Fruit fly (Drosophila melanogaster) whole organism, embryonic: ENCODE results near the gene Est-Q.

Source experiments
- Abd-B ChIP-seq: fragments of 200-800 bp; sonication (Bioruptor generic); optimal IDR thresholded peaks from 2 replicates; lab custom pipeline; 2018; ENCODE audit warnings: missing biosample characterization, mild to moderate bottlenecking, missing genetic modification characterization, moderate library complexity
- CG10147 ChIP-seq: fragments of 200-800 bp; sonication (Bioruptor generic); optimal IDR thresholded peaks from 2 replicates; lab custom pipeline; 2019; ENCODE audit warnings: missing biosample characterization, mild to moderate bottlenecking, missing genetic modification characterization, moderate library complexity
- CG10321 ChIP-seq: fragments of 200-800 bp; sonication (Bioruptor generic); IDR thresholded peaks from 2 replicates; pipeline ENCODE4 v1.3.6; 2022; ENCODE audit warnings: missing biosample characterization, missing genetic modification characterization
- CG10979 ChIP-seq: fragments of 200-800 bp; sonication (Bioruptor generic); optimal IDR thresholded peaks from 2 replicates; lab custom pipeline; 2018; ENCODE audit warnings: missing biosample characterization, mild to moderate bottlenecking, missing genetic modification characterization, moderate library complexity
- CG11456 ChIP-seq: fragments of 200-800 bp; sonication (Bioruptor generic); IDR thresholded peaks from 3 replicates; pipeline ENCODE4 v1.3.6; 2022; ENCODE audit warnings: missing biosample characterization, missing genetic modification characterization
- CG11723 ChIP-seq: fragments of 200-800 bp; sonication (Bioruptor generic); optimal IDR thresholded peaks from 2 replicates; lab custom pipeline; 2017; ENCODE audit warnings: missing biosample characterization, mild to moderate bottlenecking, missing genetic modification characterization
- CG12104 ChIP-seq: fragments of 200-800 bp; sonication (Bioruptor generic); optimal IDR thresholded peaks from 3 replicates; lab custom pipeline; 2016; ENCODE audit warnings: missing biosample characterization, missing genetic modification characterization
- CG12659 ChIP-seq: fragments of 200-800 bp; sonication (Bioruptor generic); optimal IDR thresholded peaks from 3 replicates; lab custom pipeline; 2017; ENCODE audit warnings: mild to moderate bottlenecking, missing biosample characterization, missing genetic modification reagents, missing genetic modification characterization
- CG13296 ChIP-seq: fragments of 200-800 bp; sonication (Bioruptor generic); optimal IDR thresholded peaks from 3 replicates; lab custom pipeline; 2018; ENCODE audit warnings: missing biosample characterization, mild to moderate bottlenecking, missing genetic modification characterization
- CG13624 ChIP-seq: fragments of 200-800 bp; sonication (Bioruptor generic); optimal IDR thresholded peaks from 2 replicates; lab custom pipeline; 2016; ENCODE audit warnings: missing biosample characterization, missing genetic modification characterization
- CG17186 ChIP-seq: fragments of 200-800 bp; sonication (Bioruptor generic); optimal IDR thresholded peaks from 3 replicates; lab custom pipeline; 2017; ENCODE audit warnings: missing biosample characterization, missing genetic modification reagents, missing genetic modification characterization
- CG17568 ChIP-seq: fragments of 200-800 bp; sonication (Bioruptor generic); optimal IDR thresholded peaks from 2 replicates; lab custom pipeline; 2018; ENCODE audit warnings: missing biosample characterization, mild to moderate bottlenecking, missing genetic modification characterization, moderate library complexity
- CG18476 ChIP-seq: fragments of 200-800 bp; sonication (Bioruptor generic); optimal IDR thresholded peaks from 2 replicates; lab custom pipeline; 2016; ENCODE audit warnings: missing biosample characterization, mild to moderate bottlenecking, missing genetic modification characterization
- CG18599 ChIP-seq: fragments of 200-800 bp; sonication (Bioruptor generic); optimal IDR thresholded peaks from 3 replicates; lab custom pipeline; 2017; ENCODE audit warnings: missing biosample characterization, missing genetic modification characterization, mild to moderate bottlenecking, moderate library complexity, missing genetic modification reagents
- CG31224 ChIP-seq: fragments of 200-800 bp; sonication (Bioruptor generic); IDR thresholded peaks from 2 replicates; pipeline ENCODE4 v1.3.6; 2022; ENCODE audit warnings: missing biosample characterization, missing genetic modification characterization
- CG34376 ChIP-seq: fragments of 200-800 bp; sonication (Bioruptor generic); optimal IDR thresholded peaks from 2 replicates; lab custom pipeline; 2018; ENCODE audit warnings: missing biosample characterization, mild to moderate bottlenecking, missing genetic modification characterization
- CG3838 ChIP-seq: fragments of 200-800 bp; sonication (Bioruptor generic); optimal IDR thresholded peaks from 3 replicates; lab custom pipeline; 2016; ENCODE audit warnings: missing biosample characterization, missing genetic modification characterization
- CG3995 ChIP-seq: fragments of 200-800 bp; sonication (Bioruptor generic); optimal IDR thresholded peaks from 3 replicates; lab custom pipeline; 2016; ENCODE audit warnings: missing biosample characterization, missing genetic modification characterization
- CG4328 ChIP-seq: fragments of 200-800 bp; sonication (Bioruptor generic); optimal IDR thresholded peaks from 3 replicates; lab custom pipeline; 2017; ENCODE audit warnings: missing biosample characterization, missing genetic modification reagents, missing genetic modification characterization
- CG4730 ChIP-seq: fragments of 200-800 bp; sonication (Bioruptor generic); IDR thresholded peaks from 2 replicates; pipeline ENCODE4 v1.3.6; 2022; ENCODE audit warnings: missing biosample characterization, missing genetic modification characterization
- CG4820 ChIP-seq: fragments of 200-800 bp; sonication (Bioruptor generic); optimal IDR thresholded peaks from 3 replicates; lab custom pipeline; 2016; ENCODE audit warnings: missing biosample characterization, missing genetic modification characterization
- CG9727 ChIP-seq: fragments of 200-800 bp; sonication (Bioruptor generic); optimal IDR thresholded peaks from 3 replicates; lab custom pipeline; 2017; ENCODE audit warnings: missing biosample characterization, mild to moderate bottlenecking, missing genetic modification characterization
- Dad ChIP-seq: fragments of 200-800 bp; sonication (Bioruptor generic); optimal IDR thresholded peaks from 3 replicates; lab custom pipeline; 2016; ENCODE audit warnings: missing biosample characterization, missing genetic modification characterization
- Deaf1 ChIP-seq: fragments of 200-800 bp; optimal IDR thresholded peaks from 3 replicates; lab custom pipeline; 2019; ENCODE audit warnings: missing biosample characterization, mild to moderate bottlenecking, missing genetic modification characterization, moderate library complexity
- Doc2 ChIP-seq: fragments of 200-800 bp; sonication (Bioruptor generic); IDR thresholded peaks from 2 replicates; pipeline ENCODE4 v1.3.6; 2022; ENCODE audit warnings: missing biosample characterization, missing genetic modification characterization
- Doc3 ChIP-seq: fragments of 200-800 bp; sonication (Bioruptor generic); IDR thresholded peaks from 3 replicates; pipeline ENCODE4 v1.3.6; 2022; ENCODE audit warnings: missing biosample characterization, missing genetic modification characterization; ENCODE audit not compliant: partially characterized antibody
- Drgx ChIP-seq: fragments of 200-800 bp; sonication (Bioruptor generic); IDR thresholded peaks from 2 replicates; pipeline ENCODE4 v1.3.6; 2022; ENCODE audit warnings: missing biosample characterization, missing genetic modification characterization
- E2f2 ChIP-seq: fragments of 200-800 bp; sonication (Bioruptor generic); IDR thresholded peaks from 2 replicates; pipeline ENCODE4 v1.3.6; 2022; ENCODE audit warnings: missing biosample characterization, missing genetic modification characterization
- Eip74EF ChIP-seq, 2 experiments: fragments of 200-800 bp in 1 of 2; fragments of >200 bp in 1 of 2; sonication (Bioruptor generic) in 1 of 2; optimal IDR thresholded peaks; 2 replicates each; lab custom pipeline; 2017 to 2019; ENCODE audit warnings: missing biosample characterization in 2 of 2, missing genetic modification characterization in 2 of 2, mild to moderate bottlenecking in 1 of 2, moderate library complexity in 1 of 2
- Fer3 ChIP-seq: fragments of 200-800 bp; sonication (Bioruptor generic); optimal IDR thresholded peaks from 2 replicates; lab custom pipeline; 2018; ENCODE audit warnings: missing biosample characterization, mild to moderate bottlenecking, missing genetic modification characterization, moderate library complexity
- GATAe ChIP-seq: fragments of 200-800 bp; sonication (Bioruptor generic); conservative IDR thresholded peaks from 2 replicates; pipeline ENCODE4 v1.3.6; 2022; ENCODE audit warnings: missing biosample characterization, missing genetic modification characterization
- Gsc ChIP-seq: fragments of 200-800 bp; sonication (Bioruptor generic); IDR thresholded peaks from 2 replicates; pipeline ENCODE4 v1.3.6; 2022; ENCODE audit warnings: missing biosample characterization, missing genetic modification characterization
- Lpt ChIP-seq: fragments of >200 bp; optimal IDR thresholded peaks from 2 replicates; lab custom pipeline; 2018; ENCODE audit warnings: missing biosample characterization, missing genetic modification characterization
- NC2β ChIP-seq: fragments of 200-800 bp; sonication (Bioruptor generic); optimal IDR thresholded peaks from 2 replicates; lab custom pipeline; 2016; ENCODE audit warnings: missing biosample characterization, missing genetic modification characterization
- Nf-YB ChIP-seq: fragments of 200-800 bp; sonication (Bioruptor generic); optimal IDR thresholded peaks from 3 replicates; lab custom pipeline; 2019; ENCODE audit warnings: missing biosample characterization, mild to moderate bottlenecking, missing genetic modification characterization, moderate library complexity
- Spps ChIP-seq: fragments of 200-800 bp; sonication (Bioruptor generic); optimal IDR thresholded peaks from 2 replicates; lab custom pipeline; 2018; ENCODE audit warnings: missing biosample characterization, mild to moderate bottlenecking, missing genetic modification characterization
- bowl ChIP-seq: fragments of 200-800 bp; sonication (Bioruptor generic); IDR thresholded peaks from 2 replicates; pipeline ENCODE4 v1.3.6; 2022; ENCODE audit warnings: missing biosample characterization, missing genetic modification characterization
- chn ChIP-seq: fragments of 200-800 bp; sonication (Bioruptor generic); optimal IDR thresholded peaks from 2 replicates; lab custom pipeline; 2016; ENCODE audit warnings: missing biosample characterization, missing genetic modification characterization
- danr ChIP-seq: fragments of 200-800 bp; sonication (Bioruptor generic); IDR thresholded peaks from 2 replicates; pipeline ENCODE4 v1.3.6; 2022; ENCODE audit warnings: missing biosample characterization, missing genetic modification characterization
- disco-r ChIP-seq: fragments of 200-800 bp; sonication (Bioruptor generic); optimal IDR thresholded peaks from 2 replicates; lab custom pipeline; 2016; ENCODE audit warnings: missing biosample characterization, missing genetic modification characterization
- exex ChIP-seq: fragments of 200-800 bp; sonication (Bioruptor generic); optimal IDR thresholded peaks from 4 replicates; lab custom pipeline; 2018; ENCODE audit warnings: missing biosample characterization, mild to moderate bottlenecking, missing genetic modification characterization, moderate library complexity
- fd102C ChIP-seq: fragments of 200-800 bp; sonication (Bioruptor generic); optimal IDR thresholded peaks from 2 replicates; lab custom pipeline; 2018; ENCODE audit warnings: missing biosample characterization, mild to moderate bottlenecking, missing genetic modification characterization, moderate library complexity
- gem ChIP-seq: fragments of 200-800 bp; sonication (Bioruptor generic); optimal IDR thresholded peaks from 2 replicates; lab custom pipeline; 2019; ENCODE audit warnings: missing biosample characterization, mild to moderate bottlenecking, missing genetic modification characterization, moderate library complexity
- ham ChIP-seq: fragments of 200-800 bp; sonication (Bioruptor generic); IDR thresholded peaks from 2 replicates; pipeline ENCODE4 v1.3.6; 2022; ENCODE audit warnings: missing biosample characterization, missing genetic modification characterization
- hth ChIP-seq: fragments of >200 bp; optimal IDR thresholded peaks from 2 replicates; lab custom pipeline; 2017; ENCODE audit warnings: inconsistent platforms
- insv ChIP-seq, 2 experiments: fragments of 200-800 bp; sonication (Bioruptor generic); optimal IDR thresholded peaks; 3 replicates each; lab custom pipeline; 2016 to 2018; ENCODE audit warnings: missing biosample characterization in 2 of 2, missing genetic modification characterization in 2 of 2
- luna ChIP-seq: fragments of 200-800 bp; sonication (Bioruptor generic); optimal IDR thresholded peaks from 2 replicates; lab custom pipeline; 2016; ENCODE audit warnings: missing biosample characterization, missing genetic modification characterization
- pros ChIP-seq: fragments of 200-800 bp; sonication (Bioruptor generic); optimal IDR thresholded peaks from 3 replicates; lab custom pipeline; 2019; ENCODE audit warnings: missing biosample characterization, mild to moderate bottlenecking, missing genetic modification characterization, moderate library complexity
- sens ChIP-seq: fragments of 200-800 bp; sonication (Bioruptor generic); peaks from one replicate; lab custom pipeline; 2016; ENCODE audit warnings: missing biosample characterization, missing genetic modification characterization
- slbo ChIP-seq: fragments of 200-800 bp; sonication (Bioruptor generic); IDR thresholded peaks from 2 replicates; pipeline ENCODE4 v1.3.6; 2022; ENCODE audit warnings: missing biosample characterization, missing genetic modification characterization
- slou ChIP-seq: fragments of 200-800 bp; sonication (Bioruptor generic); optimal IDR thresholded peaks from 3 replicates; lab custom pipeline; 2016; ENCODE audit warnings: missing biosample characterization, missing genetic modification characterization
- toy ChIP-seq: fragments of 200-800 bp; sonication (Bioruptor generic); IDR thresholded peaks from 2 replicates; pipeline ENCODE4 v1.3.6; 2022; ENCODE audit warnings: missing biosample characterization, missing genetic modification characterization
- wor ChIP-seq: fragments of 200-800 bp; sonication (Bioruptor generic); IDR thresholded peaks from 2 replicates; pipeline ENCODE4 v1.3.6; 2022; ENCODE audit warnings: missing biosample characterization, missing genetic modification characterization

Gene Est-Q

DNA sequence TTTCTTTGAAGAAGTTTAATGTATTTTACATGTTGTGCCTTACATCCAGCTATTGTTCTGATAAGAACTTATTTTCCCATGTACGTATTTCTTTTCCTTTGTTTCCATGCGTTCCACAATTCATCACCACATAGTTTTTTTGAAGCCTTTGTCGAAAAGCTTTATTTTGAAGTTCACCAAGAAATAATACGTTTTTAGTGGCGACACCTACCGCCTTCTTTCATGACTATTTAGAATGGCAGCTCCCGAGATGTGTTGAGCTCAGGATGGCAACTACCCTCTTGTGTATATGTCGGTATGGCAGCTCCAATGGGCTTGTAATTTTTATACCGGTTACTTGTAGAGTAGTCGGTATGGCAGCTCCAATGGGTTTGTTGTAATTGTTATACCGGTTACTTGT is 17.4 kb upstream of the Est-Q start (continued):
- TF ChIP-seq Lpt (GFP tag; lab: Kevin White, UChicago) (no peak), Drgx (GFP tag; lab: Robert Waterston, UW) (no peak), CG17186 (GFP tag; lab: Kevin White, UChicago) (no peak), CG31224 (no peak), gem (tag; lab: Kevin White, UChicago) (peak; percentile 36), CG10979 (tag; lab: Kevin White, UChicago) (no peak), CG4328 (GFP tag; lab: Kevin White, UChicago) (no peak), Doc3 (GFP tag; lab: Robert Waterston, UW) (no peak), CG10147 (GFP tag; lab: Kevin White, UChicago) (peak; percentile 38), E2f2 (GFP tag; lab: Robert Waterston, UW) (peak; percentile 43), CG3995 (GFP tag; lab: Kevin White, UChicago) (no peak), Spps (tag; lab: Kevin White, UChicago) (no peak), Doc2 (GFP tag; lab: Robert Waterston, UW) (no peak), hth (lab: Kevin White, UChicago) (no peak), Gsc (GFP tag; lab: Robert Waterston, UW) (no peak), CG10321 (GFP tag; lab: Robert Waterston, UW) (no peak), fd102C (GFP tag; lab: Kevin White, UChicago) (no peak), CG18476 (GFP tag; lab: Kevin White, UChicago) (no peak), CG4730 (GFP tag; lab: Robert Waterston, UW) (no peak), ham (GFP tag; lab: Robert Waterston, UW) (no peak), CG34376 (no peak), CG9727 (GFP tag; lab: Kevin White, UChicago) (no peak), CG3838 (GFP tag; lab: Kevin White, UChicago) (no peak), slou (GFP tag; lab: Kevin White, UChicago) (no peak), luna (GFP tag; lab: Kevin White, UChicago) (no peak), danr (GFP tag; lab: Robert Waterston, UW) (no peak), CG12659 (peak; percentile 58), CG11723 (GFP tag; lab: Kevin White, UChicago) (no peak), pros (no peak), Deaf1 (no peak), slbo (GFP tag; lab: Robert Waterston, UW) (peak; percentile 51; the same call in 1 of the 2 replicates), CG4820 (GFP tag; lab: Kevin White, UChicago) (peak; percentile 19), chn (GFP tag; lab: Kevin White, UChicago) (no peak), CG11456 (GFP tag; lab: Robert Waterston, UW) (no peak), GATAe (GFP tag; lab: Robert Waterston, UW) (no peak), insv (GFP tag; optimal IDR thresholded peaks at IDR 0.05; lab: Kevin White, UChicago) (peak; percentile 50 to 98), CG13296 (GFP tag; lab: Kevin White, UChicago) (no peak), sens (GFP tag; lab: Kevin White, UChicago) (no peak), Eip74EF (GFP tag; optimal IDR thresholded peaks at IDR 0.05; lab: Kevin White, UChicago) (no peak), CG17568 (GFP tag; lab: Kevin White, UChicago) (no peak), CG12104 (GFP tag; lab: Kevin White, UChicago) (no peak), Dad (GFP tag; lab: Kevin White, UChicago) (peak; percentile 34), Abd-B (no peak), NC2β (GFP tag; lab: Kevin White, UChicago) (peak; percentile 29), disco-r (GFP tag; lab: Kevin White, UChicago) (no peak), exex (tag; lab: Kevin White, UChicago) (no peak), wor (GFP tag; lab: Robert Waterston, UW) (no peak), Fer3 (tag; lab: Kevin White, UChicago) (no peak), toy (GFP tag; lab: Robert Waterston, UW) (no peak), CG18599 (GFP tag; lab: Kevin White, UChicago) (no peak), CG13624 (peak; percentile 53), bowl (GFP tag; lab: Robert Waterston, UW) (no peak), Nf-YB (GFP tag; lab: Kevin White, UChicago) (peak; percentile 26)
